Fruit fly (Drosophila melanogaster): ENCODE measurements around the gene p38b.

p38b gene

DNA sequence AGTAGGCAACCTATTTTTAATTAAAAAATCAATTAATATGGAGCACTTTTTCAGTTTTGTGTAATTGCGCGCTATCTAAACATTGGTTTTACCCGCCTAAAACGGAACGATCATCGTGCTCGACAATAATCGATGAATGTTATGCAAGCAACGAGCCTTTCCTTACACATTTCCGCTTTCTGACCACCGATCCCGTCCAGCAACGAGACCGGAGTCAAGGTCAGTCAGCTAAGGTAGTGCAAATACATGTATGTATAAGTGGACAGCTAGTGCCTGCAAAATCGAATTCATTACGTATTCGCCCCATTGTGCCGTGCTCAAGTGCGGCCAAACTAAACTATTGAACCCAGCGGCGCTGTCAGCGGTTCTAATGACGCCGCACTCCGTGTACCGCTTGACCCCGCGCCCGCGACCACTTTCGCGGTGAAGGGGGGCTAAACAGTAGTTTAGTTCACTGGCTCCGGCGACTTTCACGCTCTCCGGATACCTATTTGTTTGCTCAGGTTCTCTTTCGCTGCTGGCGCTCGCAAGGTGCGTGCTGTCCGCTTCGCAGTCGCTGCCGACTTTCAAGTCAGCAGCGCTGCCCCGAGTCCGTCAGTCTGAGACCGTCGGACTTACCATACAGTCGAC, 22.7 kb downstream of the p38b start, which contains the start of gene CAH1:
CAH1 (plus strand) TSS at position 595 of the 630 bp plus-strand sequence.
- TF ChIP-seq CG10348 (GFP tag; IDR thresholded peaks at IDR 0.05) = no peak
- TF ChIP-seq CG15710 (tag; optimal IDR thresholded peaks at IDR 0.05) = no peak
- TF ChIP-seq CG8301 (tag; optimal IDR thresholded peaks at IDR 0.05) = no peak
- TF ChIP-seq rn (GFP tag; IDR thresholded peaks at IDR 0.05) = no peak
- no peak for TF ChIP-seq gl (tag; optimal IDR thresholded peaks at IDR 0.05)
- TF ChIP-seq fd96Ca (GFP tag; IDR thresholded peaks at IDR 0.05) = no peak

DNA sequence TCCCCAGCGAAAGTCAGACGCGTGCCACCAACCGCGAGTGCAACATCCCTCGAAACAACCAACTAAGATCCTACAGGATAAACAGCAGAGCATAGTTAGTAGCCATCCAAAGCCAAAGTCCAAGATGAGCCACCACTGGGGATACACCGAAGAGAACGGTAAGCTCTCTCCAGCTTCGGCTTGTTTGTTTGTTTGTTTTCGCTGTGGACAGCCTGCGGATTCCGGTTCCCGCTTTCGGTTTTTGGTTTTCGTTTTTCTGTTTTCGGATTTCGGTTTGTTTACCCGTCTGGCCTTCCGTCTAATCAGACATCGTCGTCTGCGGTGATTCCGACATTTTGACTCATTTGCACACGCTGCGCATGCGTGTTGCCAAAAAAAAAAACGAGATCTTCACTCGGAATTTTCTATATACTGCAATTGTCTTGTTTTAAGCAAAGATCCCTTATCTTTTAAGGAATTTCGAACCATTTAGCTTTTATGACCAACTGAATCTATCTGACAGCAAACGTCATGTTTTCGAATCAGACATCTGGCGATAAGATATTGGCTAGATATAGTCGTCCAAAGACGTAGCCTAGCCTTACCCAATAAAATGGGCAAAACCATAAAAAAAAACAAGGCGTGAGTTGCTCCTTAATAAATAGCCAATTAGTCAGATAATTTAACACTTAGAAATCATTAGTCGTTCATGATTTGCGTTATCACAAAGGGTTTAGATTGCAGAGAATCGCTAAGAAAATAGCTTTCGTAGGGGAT, 23.5 kb downstream of the p38b start:
- TF ChIP-seq CG8159 (tag; optimal IDR thresholded peaks at IDR 0.05) (no peak), CG4496 (GFP tag; IDR thresholded peaks at IDR 0.05) (0 out of 3 replicates have a peak, but pooled peaks have one; percentile 22)

DNA sequence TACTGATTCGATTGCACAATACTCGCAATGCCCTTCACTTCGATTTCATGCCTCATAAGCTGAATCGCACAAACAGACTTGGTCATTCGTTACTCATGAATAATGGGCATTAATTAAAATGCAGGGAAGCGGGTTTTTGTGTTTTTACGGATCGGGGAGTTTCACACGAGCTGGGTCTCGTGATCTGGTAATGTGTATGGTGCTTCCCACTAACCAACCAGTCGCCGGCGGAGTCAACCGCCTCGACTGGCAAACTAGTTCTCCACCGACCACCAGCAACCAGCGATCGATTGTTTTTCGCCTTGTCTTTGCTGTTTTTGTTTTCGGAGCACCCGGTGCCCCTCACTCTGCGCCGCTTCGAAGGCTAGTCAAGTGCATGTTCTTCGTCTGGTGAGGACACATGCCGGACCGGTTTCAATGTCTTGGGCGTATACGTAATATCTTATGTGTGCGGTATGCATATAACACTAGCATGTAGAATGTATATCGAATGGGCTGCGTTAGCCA, 24.1 kb downstream of the p38b start:
- TF ChIP-seq CG12605 (GFP tag; IDR thresholded peaks at IDR 0.05) (no peak), EcR (GFP tag; optimal IDR thresholded peaks at IDR 0.05) (peak; percentile 90), fd96Ca (GFP tag; IDR thresholded peaks at IDR 0.05) (peak; percentile 46; the same call in 1 of the 3 replicates), Ets98B (GFP tag; IDR thresholded peaks at IDR 0.05) (peak; percentile 46; the same call in 1 of the 2 replicates), gl (tag; optimal IDR thresholded peaks at IDR 0.05) (peak; percentile 37)

DNA sequence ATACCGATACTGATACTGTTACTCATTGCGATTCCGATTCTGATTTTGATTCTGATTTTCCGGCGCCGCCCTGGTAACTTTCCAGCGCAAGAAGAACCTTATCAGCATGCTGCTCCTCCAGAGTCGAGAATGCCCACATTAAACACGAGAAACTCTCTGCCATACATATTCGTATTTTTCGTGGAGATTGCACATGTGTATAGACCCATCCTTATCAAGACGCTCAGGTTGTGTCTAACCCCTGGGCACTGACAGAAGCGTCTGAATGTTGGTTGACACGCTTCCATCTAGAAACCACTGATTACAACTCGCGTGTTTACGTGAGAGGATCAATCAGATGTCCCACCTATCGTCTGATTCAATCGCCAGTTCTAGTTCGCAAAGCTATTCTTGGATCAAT, 24.7 kb downstream of the p38b start:
- no peak for TF ChIP-seq Snoo (tag; optimal IDR thresholded peaks at IDR 0.05)
- TF ChIP-seq CG14655 (GFP tag; optimal IDR thresholded peaks at IDR 0.05) = no peak
- TF ChIP-seq Pif1B (GFP tag; optimal IDR thresholded peaks at IDR 0.05) = no peak
- TF ChIP-seq CG8301 (tag; optimal IDR thresholded peaks at IDR 0.05) = no peak
- TF ChIP-seq CG9948 (tag; optimal IDR thresholded peaks at IDR 0.05) = no peak
- TF ChIP-seq CG15710 (tag; optimal IDR thresholded peaks at IDR 0.05) = no peak
- TF ChIP-seq Ets98B (GFP tag; IDR thresholded peaks at IDR 0.05) = no peak
- no peak for TF ChIP-seq CG12605 (GFP tag; IDR thresholded peaks at IDR 0.05)

DNA sequence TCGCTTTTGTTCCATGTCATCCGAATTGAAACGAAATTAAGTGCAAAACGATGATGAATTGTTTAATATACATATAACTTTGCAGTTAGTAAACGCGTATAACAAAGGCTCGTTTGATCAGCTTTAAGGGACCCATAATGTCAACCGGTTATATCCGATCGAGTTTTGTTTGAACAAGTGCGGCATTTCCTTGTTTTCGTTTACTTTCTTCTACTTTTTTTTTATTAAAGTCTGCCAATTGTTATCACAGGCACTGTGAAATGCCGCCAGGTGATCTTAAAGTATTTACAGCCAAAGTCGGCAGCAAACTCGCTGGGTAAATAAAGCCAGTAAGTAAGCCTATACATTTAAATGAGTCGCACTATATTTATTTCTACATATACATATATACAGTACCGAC, 26.6 kb downstream of the p38b start:
- TF ChIP-seq Pif1A (GFP tag; optimal IDR thresholded peaks at IDR 0.05) = no peak
- no peak for TF ChIP-seq rn (GFP tag; IDR thresholded peaks at IDR 0.05)
- TF ChIP-seq Snoo (tag; optimal IDR thresholded peaks at IDR 0.05) = no peak
- no peak for TF ChIP-seq CG10348 (GFP tag; IDR thresholded peaks at IDR 0.05)
- TF ChIP-seq CG12605 (GFP tag; IDR thresholded peaks at IDR 0.05) = no peak
- no peak for TF ChIP-seq fd96Ca (GFP tag; IDR thresholded peaks at IDR 0.05)
- no peak for TF ChIP-seq EcR (GFP tag; optimal IDR thresholded peaks at IDR 0.05)
- no peak for TF ChIP-seq CG32121 (GFP tag; IDR thresholded peaks at IDR 0.05)
- no peak for TF ChIP-seq CG9948 (tag; optimal IDR thresholded peaks at IDR 0.05)
- TF ChIP-seq D1 (tag; optimal IDR thresholded peaks at IDR 0.05) = no peak
- no peak for TF ChIP-seq CG34367 (tag; optimal IDR thresholded peaks at IDR 0.05)

DNA sequence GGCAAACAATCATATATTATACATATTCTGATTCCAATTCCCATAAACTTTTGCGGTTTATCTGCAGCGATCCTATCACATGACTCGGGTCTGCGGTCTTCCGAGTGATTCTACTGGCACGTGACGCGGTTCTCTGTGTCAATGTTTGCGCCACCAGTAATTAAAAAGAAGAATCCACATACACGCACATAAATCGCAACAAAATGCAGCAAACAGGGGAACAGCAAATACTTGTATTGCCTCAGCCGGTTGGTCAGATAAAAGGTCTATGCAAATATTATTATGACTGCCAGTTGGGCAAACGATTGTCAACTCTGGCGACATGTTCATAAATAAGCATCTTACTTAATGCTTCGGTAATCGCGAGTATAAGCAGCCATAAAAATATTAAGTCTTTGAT, 27.5 kb downstream of the p38b start:
- TF ChIP-seq Snoo (tag; optimal IDR thresholded peaks at IDR 0.05) (peak; percentile 3), D1 (tag; optimal IDR thresholded peaks at IDR 0.05) (no peak)

DNA sequence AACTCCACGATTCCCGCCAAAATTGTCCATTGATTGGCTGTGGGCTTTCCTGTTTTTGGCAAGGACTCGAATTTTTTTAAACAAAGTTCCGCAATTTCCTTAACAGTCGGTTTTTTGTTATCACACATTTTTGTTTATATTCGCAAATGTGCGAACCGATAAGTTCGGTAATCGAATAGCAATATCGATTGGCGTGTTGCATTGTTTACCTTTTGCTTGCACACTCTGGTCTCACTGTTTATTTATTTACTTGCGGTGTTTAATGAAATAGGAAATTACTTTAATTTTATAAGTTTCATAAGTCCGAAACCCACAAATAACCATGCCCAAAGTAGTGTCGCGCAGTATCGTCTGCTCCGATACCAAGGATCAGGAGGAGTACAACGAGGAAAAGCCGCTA, 30.8 kb downstream of the p38b start, which contains the start of the genes Adat1 and CG16865:
Adat1 (minus strand) TSS at position 152 of the 400 bp plus-strand sequence.
CG16865 (plus strand) TSS at position 200 of the 400 bp plus-strand sequence.
- TF ChIP-seq Pif1A (GFP tag; optimal IDR thresholded peaks at IDR 0.05) (no peak), CG8301 (tag; optimal IDR thresholded peaks at IDR 0.05) (no peak), D1 (tag; optimal IDR thresholded peaks at IDR 0.05) (no peak), CG14655 (GFP tag; optimal IDR thresholded peaks at IDR 0.05) (no peak), CG13204 (GFP tag; optimal IDR thresholded peaks at IDR 0.05) (no peak), gl (tag; optimal IDR thresholded peaks at IDR 0.05) (no peak), CG9948 (tag; optimal IDR thresholded peaks at IDR 0.05) (no peak), Ets98B (GFP tag; IDR thresholded peaks at IDR 0.05) (no peak), CG17806 (tag; optimal IDR thresholded peaks at IDR 0.05) (no peak), CG4496 (GFP tag; IDR thresholded peaks at IDR 0.05) (no peak), rn (GFP tag; IDR thresholded peaks at IDR 0.05) (no peak), fd96Ca (GFP tag; IDR thresholded peaks at IDR 0.05) (no peak), CG32121 (GFP tag; IDR thresholded peaks at IDR 0.05) (no peak), CG15710 (tag; optimal IDR thresholded peaks at IDR 0.05) (no peak), CG10348 (GFP tag; IDR thresholded peaks at IDR 0.05) (no peak), Pif1B (GFP tag; optimal IDR thresholded peaks at IDR 0.05) (no peak), CG34367 (tag; optimal IDR thresholded peaks at IDR 0.05) (no peak)

Measured in whole organism, pupa.